Fruit fly (Drosophila melanogaster): ENCODE results near the gene CG15784.

CG15784 gene

dm6 chrX:5429271-5429670 lies at the start of gene CG15784:
Gene CG15784 (plus strand): TSS chrX:5429571.
- TF ChIP-seq tai (GFP tag; optimal IDR thresholded peaks at IDR 0.05): no peak
- no peak for TF ChIP-seq usp (GFP tag; optimal IDR thresholded peaks at IDR 0.05)
- TF ChIP-seq Hr78 (GFP tag; optimal IDR thresholded peaks at IDR 0.05): no peak
- no peak for TF ChIP-seq N (GFP tag; optimal IDR thresholded peaks at IDR 0.05)
- TF ChIP-seq Myc (optimal IDR thresholded peaks at IDR 0.05): no peak
- no peak for TF ChIP-seq GATAd (GFP tag; optimal IDR thresholded peaks at IDR 0.05)
- TF ChIP-seq Dfd (GFP tag; optimal IDR thresholded peaks at IDR 0.05): no peak
- no peak for TF ChIP-seq OdsH (GFP tag; optimal IDR thresholded peaks at IDR 0.05)
- no peak for TF ChIP-seq Jra (GFP tag; optimal IDR thresholded peaks at IDR 0.05)
- no peak for TF ChIP-seq sv (GFP tag; optimal IDR thresholded peaks at IDR 0.05)
- no peak for TF ChIP-seq h (GFP tag; optimal IDR thresholded peaks at IDR 0.05)
- no peak for TF ChIP-seq HLH106 (tag; optimal IDR thresholded peaks at IDR 0.05)
- no peak for TF ChIP-seq CrebA (GFP tag; optimal IDR thresholded peaks at IDR 0.05; ENCODE audit: borderline replicate concordance)

DNA sequence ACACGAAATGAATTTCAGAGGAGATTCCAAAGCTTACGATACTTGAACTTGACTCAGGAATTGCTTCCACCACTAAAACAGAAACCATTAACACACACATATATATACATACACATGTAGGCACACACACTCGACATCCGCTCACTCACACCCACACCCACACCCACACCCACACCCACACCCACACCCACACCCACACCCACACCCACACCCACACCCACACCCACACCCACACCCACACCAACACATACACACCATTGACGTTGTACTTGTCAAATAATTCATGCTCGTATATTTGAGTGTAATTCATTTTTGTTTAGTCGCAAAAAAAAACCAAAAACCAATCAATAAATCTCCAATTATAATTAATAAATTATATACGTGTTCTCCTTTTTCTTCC lies 46.8 kb upstream of the CG15784 start:
- TF ChIP-seq Dfd (GFP tag; optimal IDR thresholded peaks at IDR 0.05): peak; percentile 12
- no peak for TF ChIP-seq Hnf4 (GFP tag; optimal IDR thresholded peaks at IDR 0.05)

DNA sequence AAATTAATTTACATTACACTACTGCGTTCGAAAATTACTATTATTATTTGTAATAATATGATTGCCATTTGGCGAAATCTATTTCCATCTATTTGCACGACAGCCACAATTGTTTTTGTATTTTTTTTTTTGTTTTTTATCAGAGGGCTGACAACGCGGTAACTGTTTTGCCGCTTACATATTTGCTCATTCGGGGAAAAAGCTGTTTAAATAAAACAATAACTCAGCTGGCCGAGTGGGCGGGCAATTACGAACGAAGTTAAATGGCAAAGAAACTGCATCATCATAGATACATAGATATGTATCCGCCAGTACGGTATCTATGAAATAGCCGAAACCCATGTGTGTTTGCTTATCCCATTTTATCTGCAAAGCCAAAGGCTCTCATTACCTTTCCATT lies 20.5 kb upstream of the CG15784 start:
- no peak for TF ChIP-seq Jra (GFP tag; optimal IDR thresholded peaks at IDR 0.05)
- TF ChIP-seq ey (GFP tag; optimal IDR thresholded peaks at IDR 0.05): no peak
- no peak for TF ChIP-seq CrebA (GFP tag; optimal IDR thresholded peaks at IDR 0.05; ENCODE audit: borderline replicate concordance)
- TF ChIP-seq pan (optimal IDR thresholded peaks at IDR 0.05): no peak
- TF ChIP-seq Hnf4 (GFP tag; optimal IDR thresholded peaks at IDR 0.05): no peak
- TF ChIP-seq dsf (GFP tag; optimal IDR thresholded peaks at IDR 0.05; ENCODE audit: borderline replicate concordance): no peak
- TF ChIP-seq jim (GFP tag; optimal IDR thresholded peaks at IDR 0.05): no peak
- no peak for TF ChIP-seq fru (GFP tag; optimal IDR thresholded peaks at IDR 0.05)
- TF ChIP-seq rgr (GFP tag; optimal IDR thresholded peaks at IDR 0.05): peak; percentile 14
- no peak for TF ChIP-seq CG32264 (GFP tag; optimal IDR thresholded peaks at IDR 0.05)
- no peak for TF ChIP-seq dl (GFP tag; optimal IDR thresholded peaks at IDR 0.05; ENCODE audit: insufficient read depth in 1 of 2, partially characterized antibody in 2 of 2)
- TF ChIP-seq h (GFP tag; optimal IDR thresholded peaks at IDR 0.05): peak; percentile 18

DNA sequence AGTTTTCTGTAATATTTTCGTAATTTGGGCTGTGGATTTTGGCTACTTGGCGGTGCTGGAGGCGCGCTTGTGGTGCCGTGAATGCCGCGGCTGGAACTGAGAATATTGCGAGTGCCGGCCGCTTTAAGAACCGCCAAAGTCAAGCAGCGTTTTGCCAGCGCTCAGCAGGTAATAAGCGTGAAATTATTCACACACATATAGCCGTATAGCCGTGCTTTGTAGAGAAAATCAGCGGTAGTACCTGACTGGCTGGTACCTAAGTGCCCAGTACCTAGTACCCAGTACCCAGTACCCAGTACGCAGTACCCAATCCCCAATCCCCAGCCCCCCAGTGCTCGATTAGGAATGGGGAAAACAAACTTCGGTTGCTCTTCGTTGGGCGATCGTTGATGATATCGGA lies 18.6 kb upstream of the CG15784 start, which contains the start of gene NAAT1:
TSS of gene NAAT1 (minus strand) at position 101 of the 400 bp plus-strand sequence.
- TF ChIP-seq Hnf4 (GFP tag; optimal IDR thresholded peaks at IDR 0.05): no peak
- no peak for TF ChIP-seq dmrt93B (GFP tag; optimal IDR thresholded peaks at IDR 0.05)
- TF ChIP-seq psq (GFP tag; optimal IDR thresholded peaks at IDR 0.05): no peak
- TF ChIP-seq pan (optimal IDR thresholded peaks at IDR 0.05): no peak
- TF ChIP-seq Hr78 (GFP tag; optimal IDR thresholded peaks at IDR 0.05): no peak
- no peak for TF ChIP-seq dl (GFP tag; optimal IDR thresholded peaks at IDR 0.05; ENCODE audit: insufficient read depth in 1 of 2, partially characterized antibody in 2 of 2)
- TF ChIP-seq sage (GFP tag; optimal IDR thresholded peaks at IDR 0.05): no peak
- TF ChIP-seq Jra (GFP tag; optimal IDR thresholded peaks at IDR 0.05): no peak
- no peak for TF ChIP-seq Abd-B (GFP tag; optimal IDR thresholded peaks at IDR 0.05)
- TF ChIP-seq Rel (GFP tag; optimal IDR thresholded peaks at IDR 0.05): no peak
- no peak for TF ChIP-seq Rel (tag; optimal IDR thresholded peaks at IDR 0.05)
- TF ChIP-seq jim (GFP tag; optimal IDR thresholded peaks at IDR 0.05): no peak

DNA sequence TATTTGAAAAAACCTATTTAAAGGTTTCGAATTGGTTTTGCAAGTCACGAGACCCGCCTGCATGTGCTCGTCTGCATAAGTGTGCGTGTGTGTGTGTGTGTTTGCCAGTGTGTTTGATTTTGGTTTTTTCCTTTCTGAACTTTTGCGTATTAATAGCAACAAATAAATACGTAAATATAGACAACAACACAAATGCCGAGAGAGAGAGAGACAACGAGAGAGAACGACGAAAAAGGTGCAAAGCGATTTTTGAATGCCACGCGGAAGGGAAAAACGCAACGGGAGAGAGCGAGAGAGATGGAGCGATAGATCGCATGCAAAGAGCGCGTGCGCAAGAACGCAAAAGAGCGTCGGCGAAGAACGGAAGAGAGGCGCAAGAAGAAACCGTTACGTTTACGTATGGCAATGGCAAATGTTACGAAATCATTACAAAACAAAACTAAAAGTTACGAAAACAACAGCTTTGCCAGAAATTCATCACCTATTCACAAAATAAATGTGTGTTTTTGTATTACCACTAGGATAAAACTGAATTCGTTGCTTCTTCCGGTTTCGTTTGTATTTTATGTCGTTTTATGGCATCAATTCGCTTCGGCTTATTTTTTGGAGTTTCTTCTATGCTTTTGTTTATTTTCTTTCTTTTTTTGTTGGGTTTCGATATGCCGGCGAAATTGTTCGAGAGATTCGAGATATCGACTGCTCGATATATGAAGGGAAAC lies 11.4 kb upstream of the CG15784 start:
- TF ChIP-seq usp (GFP tag; optimal IDR thresholded peaks at IDR 0.05): no peak
- no peak for TF ChIP-seq Rel (GFP tag; optimal IDR thresholded peaks at IDR 0.05)
- TF ChIP-seq Rel (tag; optimal IDR thresholded peaks at IDR 0.05): peak; percentile 14
- no peak for TF ChIP-seq br (GFP tag; optimal IDR thresholded peaks at IDR 0.05)
- no peak for TF ChIP-seq CrebA (GFP tag; optimal IDR thresholded peaks at IDR 0.05; ENCODE audit: borderline replicate concordance)
- no peak for TF ChIP-seq CG32264 (GFP tag; optimal IDR thresholded peaks at IDR 0.05)
- TF ChIP-seq OdsH (GFP tag; optimal IDR thresholded peaks at IDR 0.05): no peak
- TF ChIP-seq lola (GFP tag; optimal IDR thresholded peaks at IDR 0.05): no peak
- no peak for TF ChIP-seq Sp1 (GFP tag; optimal IDR thresholded peaks at IDR 0.05)
- no peak for TF ChIP-seq HLH106 (tag; optimal IDR thresholded peaks at IDR 0.05)
- TF ChIP-seq Hr78 (GFP tag; optimal IDR thresholded peaks at IDR 0.05): no peak
- no peak for TF ChIP-seq sv (GFP tag; optimal IDR thresholded peaks at IDR 0.05)
- TF ChIP-seq tai (GFP tag; optimal IDR thresholded peaks at IDR 0.05): no peak
- no peak for TF ChIP-seq Vsx2 (GFP tag; optimal IDR thresholded peaks at IDR 0.05; ENCODE audit: partially characterized antibody)
- peak; percentile 78 for TF ChIP-seq Dif (GFP tag; optimal IDR thresholded peaks at IDR 0.05; ENCODE audit: partially characterized antibody)
- TF ChIP-seq N (GFP tag; optimal IDR thresholded peaks at IDR 0.05): no peak
- TF ChIP-seq Hr83 (GFP tag; optimal IDR thresholded peaks at IDR 0.05; ENCODE audit: poor library complexity, severe bottlenecking): no peak
- no peak for TF ChIP-seq woc (GFP tag; optimal IDR thresholded peaks at IDR 0.05)
- TF ChIP-seq Abd-B (GFP tag; optimal IDR thresholded peaks at IDR 0.05): no peak
- TF ChIP-seq dl (GFP tag; optimal IDR thresholded peaks at IDR 0.05; ENCODE audit: insufficient read depth in 1 of 2, partially characterized antibody in 2 of 2): peak; percentile 10 to 49
- no peak for TF ChIP-seq Jra (GFP tag; optimal IDR thresholded peaks at IDR 0.05)
- TF ChIP-seq brk (GFP tag; optimal IDR thresholded peaks at IDR 0.05): no peak
- no peak for TF ChIP-seq rgr (GFP tag; optimal IDR thresholded peaks at IDR 0.05)
- peak; percentile 40 for TF ChIP-seq psq (GFP tag; optimal IDR thresholded peaks at IDR 0.05)

Data from whole organism, wandering third instar larva.